Worm (Caenorhabditis elegans): ENCODE results near the gene F36H5.17.

F36H5.17 gene

ce11 chrII:1712938-1713337 is 43.0 kb downstream of the F36H5.17 start, which contains the start of gene btb-7:
Gene btb-7 (plus strand): TSS chrII:1713238.
- TF ChIP-seq fos-1 (tag; optimal IDR thresholded peaks at IDR 0.05) (no peak), egl-27 (tag; optimal IDR thresholded peaks at IDR 0.05) (no peak), daf-12 (tag; optimal IDR thresholded peaks at IDR 0.05) (no peak), zag-1 (tag; optimal IDR thresholded peaks at IDR 0.05) (no peak), elt-3 (tag; optimal IDR thresholded peaks at IDR 0.05) (no peak), ceh-28 (tag; optimal IDR thresholded peaks at IDR 0.05) (no peak)

ce11 chrII:1709959-1710358 is 46.0 kb downstream of the F36H5.17 start, which contains the start of gene fbxa-184:
Gene fbxa-184 (plus strand): TSS chrII:1710259.
- no peak for TF ChIP-seq nhr-43 (tag; optimal IDR thresholded peaks at IDR 0.05; ENCODE audit: poor library complexity, severe bottlenecking)
- TF ChIP-seq lsy-12 (tag; optimal IDR thresholded peaks at IDR 0.05): no peak
- no peak for TF ChIP-seq snpc-4 (tag; optimal IDR thresholded peaks at IDR 0.05)
- TF ChIP-seq nhr-23 (tag; optimal IDR thresholded peaks at IDR 0.05): no peak
- TF ChIP-seq lin-39 (tag; optimal IDR thresholded peaks at IDR 0.05): no peak
- TF ChIP-seq skn-1 (tag; optimal IDR thresholded peaks at IDR 0.05): no peak
- no peak for TF ChIP-seq nhr-12 (tag; optimal IDR thresholded peaks at IDR 0.05)
- no peak for TF ChIP-seq aly-2 (tag; optimal IDR thresholded peaks at IDR 0.05)

- TF ChIP-seq elt-1 (tag; optimal IDR thresholded peaks at IDR 0.05): no peak
- TF ChIP-seq mml-1 (tag; optimal IDR thresholded peaks at IDR 0.05): no peak
- no peak for TF ChIP-seq hmg-11 (tag; optimal IDR thresholded peaks at IDR 0.05)
- TF ChIP-seq tbx-2 (tag; optimal IDR thresholded peaks at IDR 0.05): no peak
- TF ChIP-seq pqm-1 (tag; optimal IDR thresholded peaks at IDR 0.05): no peak
- no peak for TF ChIP-seq nhr-11 (tag; optimal IDR thresholded peaks at IDR 0.05)
- no peak for TF ChIP-seq nhr-67 (tag; optimal IDR thresholded peaks at IDR 0.05)
- no peak for TF ChIP-seq nhr-76 (tag; optimal IDR thresholded peaks at IDR 0.05)
- TF ChIP-seq nhr-12 (tag; optimal IDR thresholded peaks at IDR 0.05): no peak
- no peak for TF ChIP-seq mdl-1 (tag; optimal IDR thresholded peaks at IDR 0.05)
- no peak for TF ChIP-seq skn-1 (tag; optimal IDR thresholded peaks at IDR 0.05)
- no peak for TF ChIP-seq lin-39 (tag; optimal IDR thresholded peaks at IDR 0.05)
- TF ChIP-seq nhr-28 (tag; optimal IDR thresholded peaks at IDR 0.05): no peak
- TF ChIP-seq fos-1 (tag; optimal IDR thresholded peaks at IDR 0.05): no peak
- TF ChIP-seq ztf-4 (tag; optimal IDR thresholded peaks at IDR 0.05): no peak
These were observed 49.6 kb downstream of the F36H5.17 start, which contains the start of gene sdz-18 for ce11 chrII:1706385-1706784. Gene sdz-18 (minus strand): TSS chrII:1706485.

Data from whole organism, L3 larva.